Fruit fly (Drosophila melanogaster) whole organism, embryonic: ENCODE results near the gene CG5225.
A peak's percentile ranks its signal among the peaks of the same experiment; 100 is the strongest.

Experiments used
- Abd-B ChIP-seq: fragments of 200-800 bp; sonication (Bioruptor generic); optimal IDR thresholded peaks from 2 replicates; lab custom pipeline; 2018; ENCODE audit warnings: missing biosample characterization, mild to moderate bottlenecking, missing genetic modification characterization, moderate library complexity
- Bgb ChIP-seq: fragments of 200-800 bp; sonication (Bioruptor generic); IDR thresholded peaks from 2 replicates; pipeline ENCODE4 v1.3.6; 2022; ENCODE audit warnings: missing biosample characterization, missing genetic modification characterization; ENCODE audit not compliant: partially characterized antibody
- CG10267 ChIP-seq: fragments of 200-800 bp; sonication (Bioruptor generic); optimal IDR thresholded peaks from 2 replicates; lab custom pipeline; 2018; ENCODE audit warnings: missing biosample characterization, mild to moderate bottlenecking, missing genetic modification characterization, moderate library complexity
- CG10543 ChIP-seq: fragments of 200-800 bp; sonication (Bioruptor generic); optimal IDR thresholded peaks from 3 replicates; lab custom pipeline; 2017; ENCODE audit warnings: missing biosample characterization, mild to moderate bottlenecking, missing genetic modification characterization, moderate library complexity
- CG10565 ChIP-seq: fragments of 200-800 bp; sonication (Bioruptor generic); optimal IDR thresholded peaks from 3 replicates; lab custom pipeline; 2016; ENCODE audit warnings: missing biosample characterization, mild to moderate bottlenecking, missing genetic modification characterization
- CG12659 ChIP-seq: fragments of 200-800 bp; sonication (Bioruptor generic); optimal IDR thresholded peaks from 3 replicates; lab custom pipeline; 2017; ENCODE audit warnings: mild to moderate bottlenecking, missing biosample characterization, missing genetic modification reagents, missing genetic modification characterization
- CG13287 ChIP-seq: fragments of 200-800 bp; sonication (Bioruptor generic); IDR thresholded peaks from 2 replicates; pipeline ENCODE4 v1.3.6; 2022; ENCODE audit warnings: missing biosample characterization, missing genetic modification characterization; ENCODE audit not compliant: partially characterized antibody
- CG13775 ChIP-seq: fragments of 200-800 bp; sonication (Bioruptor generic); optimal IDR thresholded peaks from 3 replicates; lab custom pipeline; 2017; ENCODE audit warnings: missing biosample characterization, mild to moderate bottlenecking, missing genetic modification characterization
- CG14710 ChIP-seq: fragments of 200-800 bp; sonication (Bioruptor generic); optimal IDR thresholded peaks from 3 replicates; lab custom pipeline; 2019; ENCODE audit warnings: missing biosample characterization, mild to moderate bottlenecking, missing genetic modification characterization, moderate library complexity
- CG1529 ChIP-seq: fragments of 200-800 bp; sonication (Bioruptor generic); optimal IDR thresholded peaks from 3 replicates; lab custom pipeline; 2018; ENCODE audit warnings: missing biosample characterization, missing genetic modification characterization
- CG15601 ChIP-seq: fragments of 200-800 bp; sonication (Bioruptor generic); optimal IDR thresholded peaks from 3 replicates; lab custom pipeline; 2019; ENCODE audit warnings: missing biosample characterization, mild to moderate bottlenecking, missing genetic modification characterization, moderate library complexity
- CG16815 ChIP-seq: fragments of 200-800 bp; sonication (Bioruptor generic); optimal IDR thresholded peaks from 3 replicates; lab custom pipeline; 2017; ENCODE audit warnings: missing biosample characterization, mild to moderate bottlenecking, missing genetic modification characterization
- CG18599 ChIP-seq: fragments of 200-800 bp; sonication (Bioruptor generic); optimal IDR thresholded peaks from 3 replicates; lab custom pipeline; 2017; ENCODE audit warnings: missing biosample characterization, missing genetic modification characterization, mild to moderate bottlenecking, moderate library complexity, missing genetic modification reagents
- CG30431 ChIP-seq: fragments of 200-800 bp; sonication (Bioruptor generic); optimal IDR thresholded peaks from 2 replicates; lab custom pipeline; 2017; ENCODE audit warnings: missing biosample characterization, missing genetic modification characterization
- CG31388 ChIP-seq: fragments of 200-800 bp; sonication (Bioruptor generic); optimal IDR thresholded peaks from 2 replicates; lab custom pipeline; 2016; ENCODE audit warnings: missing biosample characterization, missing genetic modification characterization
- CG3163 ChIP-seq: fragments of 200-800 bp; sonication (Bioruptor generic); optimal IDR thresholded peaks from 3 replicates; lab custom pipeline; 2016; ENCODE audit warnings: missing biosample characterization, missing genetic modification characterization
- CG3281 ChIP-seq: fragments of 200-800 bp; sonication (Bioruptor generic); optimal IDR thresholded peaks from 3 replicates; lab custom pipeline; 2017; ENCODE audit warnings: missing biosample characterization, mild to moderate bottlenecking, missing genetic modification characterization
- CG4360 ChIP-seq: fragments of 200-800 bp; sonication (Bioruptor generic); IDR thresholded peaks from 2 replicates; pipeline ENCODE4 v1.3.6; 2022; ENCODE audit warnings: missing biosample characterization, missing genetic modification characterization
- CG4820 ChIP-seq: fragments of 200-800 bp; sonication (Bioruptor generic); optimal IDR thresholded peaks from 3 replicates; lab custom pipeline; 2016; ENCODE audit warnings: missing biosample characterization, missing genetic modification characterization
- CG6689 ChIP-seq: fragments of 200-800 bp; sonication (Bioruptor generic); IDR thresholded peaks from 2 replicates; pipeline ENCODE4 v1.3.6; 2022; ENCODE audit warnings: missing biosample characterization, missing genetic modification characterization
- CG6765 ChIP-seq: fragments of 200-800 bp; sonication (Bioruptor generic); optimal IDR thresholded peaks from 3 replicates; lab custom pipeline; 2017; ENCODE audit warnings: missing biosample characterization, mild to moderate bottlenecking, missing genetic modification characterization
- CG7357 ChIP-seq: fragments of 200-800 bp; sonication (Bioruptor generic); IDR thresholded peaks from 3 replicates; pipeline ENCODE4 v1.3.6; 2022; ENCODE audit warnings: missing biosample characterization, missing genetic modification characterization
- CG7745 ChIP-seq: fragments of 200-800 bp; sonication (Bioruptor generic); optimal IDR thresholded peaks from 2 replicates; lab custom pipeline; 2018; ENCODE audit warnings: missing biosample characterization, mild to moderate bottlenecking, missing genetic modification characterization, moderate library complexity
- CG7786 ChIP-seq: fragments of 200-800 bp; sonication (Bioruptor generic); optimal IDR thresholded peaks from 2 replicates; lab custom pipeline; 2016; ENCODE audit warnings: missing biosample characterization, missing genetic modification characterization
- CG8388 ChIP-seq: fragments of 200-800 bp; sonication (Bioruptor generic); optimal IDR thresholded peaks from 2 replicates; lab custom pipeline; 2019; ENCODE audit warnings: missing biosample characterization, mild to moderate bottlenecking, missing genetic modification characterization, moderate library complexity
- E2f2 ChIP-seq: fragments of 200-800 bp; sonication (Bioruptor generic); IDR thresholded peaks from 2 replicates; pipeline ENCODE4 v1.3.6; 2022; ENCODE audit warnings: missing biosample characterization, missing genetic modification characterization
- Fer3 ChIP-seq: fragments of 200-800 bp; sonication (Bioruptor generic); optimal IDR thresholded peaks from 2 replicates; lab custom pipeline; 2018; ENCODE audit warnings: missing biosample characterization, mild to moderate bottlenecking, missing genetic modification characterization, moderate library complexity
- Gug ChIP-seq: fragments of 200-800 bp; sonication (Bioruptor generic); IDR thresholded peaks from 4 replicates; pipeline ENCODE4 v1.3.6; 2022; ENCODE audit warnings: missing biosample characterization, missing genetic modification characterization
- Hmx ChIP-seq: fragments of 200-800 bp; sonication (Bioruptor generic); optimal IDR thresholded peaks from 2 replicates; lab custom pipeline; 2016; ENCODE audit warnings: missing biosample characterization, missing genetic modification characterization
- Mad ChIP-seq: fragments of 200-800 bp; sonication (Bioruptor generic); optimal IDR thresholded peaks from 2 replicates; lab custom pipeline; 2016; ENCODE audit warnings: missing biosample characterization, missing genetic modification characterization
- Optix ChIP-seq: fragments of 200-800 bp; sonication (Bioruptor generic); IDR thresholded peaks from 3 replicates; pipeline ENCODE4 v1.3.6; 2022; ENCODE audit warnings: missing biosample characterization, missing genetic modification characterization
- Sin3A ChIP-seq: fragments of >200 bp; optimal IDR thresholded peaks from 2 replicates; lab custom pipeline; 2018
- Xbp1 ChIP-seq: fragments of 200-800 bp; sonication (Bioruptor generic); optimal IDR thresholded peaks from 3 replicates; lab custom pipeline; 2016; ENCODE audit warnings: missing biosample characterization, mild to moderate bottlenecking, missing genetic modification characterization
- ab ChIP-seq: fragments of 200-800 bp; sonication (Bioruptor generic); optimal IDR thresholded peaks from 2 replicates; lab custom pipeline; 2016; ENCODE audit warnings: missing biosample characterization, missing genetic modification characterization
- aop ChIP-seq: fragments of 200-800 bp; sonication (Bioruptor generic); IDR thresholded peaks from 2 replicates; pipeline ENCODE4 v1.3.6; 2022; ENCODE audit warnings: missing biosample characterization, missing genetic modification characterization
- cas ChIP-seq: fragments of 200-800 bp; sonication (Bioruptor generic); IDR thresholded peaks from 2 replicates; pipeline ENCODE4 v1.3.6; 2022; ENCODE audit warnings: missing biosample characterization, missing genetic modification characterization
- croc ChIP-seq: fragments of 200-800 bp; sonication (Bioruptor generic); conservative IDR thresholded peaks from 3 replicates; pipeline ENCODE4 v1.3.6; 2022; ENCODE audit warnings: missing biosample characterization, missing genetic modification characterization
- dysf ChIP-seq: fragments of 200-800 bp; sonication (Bioruptor generic); IDR thresholded peaks from 3 replicates; pipeline ENCODE4 v1.3.6; 2022; ENCODE audit warnings: missing biosample characterization, missing genetic modification characterization
- kay ChIP-seq: fragments of 200-800 bp; sonication (Bioruptor generic); optimal IDR thresholded peaks from 2 replicates; lab custom pipeline; 2016; ENCODE audit warnings: missing biosample characterization, missing genetic modification characterization
- lab ChIP-seq: fragments of 200-800 bp; sonication (Bioruptor generic); optimal IDR thresholded peaks from 3 replicates; lab custom pipeline; 2017; ENCODE audit warnings: missing biosample characterization, missing genetic modification characterization, mild to moderate bottlenecking, moderate library complexity, missing genetic modification reagents
- lov ChIP-seq, 2 experiments: fragments of 200-800 bp in 1 of 2; fragments of >200 bp in 1 of 2; sonication (Bioruptor generic) in 1 of 2; IDR thresholded peaks in 1 of 2; optimal IDR thresholded peaks in 1 of 2; 2 replicates in 1 of 2; 3 replicates in 1 of 2; pipeline versions ENCODE4 v1.3.6 to Lab custom; 2017 to 2022; ENCODE audit warnings: missing biosample characterization in 1 of 2, missing genetic modification characterization in 1 of 2
- nerfin-1 ChIP-seq: fragments of 200-800 bp; sonication (Bioruptor generic); optimal IDR thresholded peaks from 3 replicates; lab custom pipeline; 2019; ENCODE audit warnings: missing biosample characterization, mild to moderate bottlenecking, missing genetic modification characterization, moderate library complexity
- pb ChIP-seq: fragments of 200-800 bp; sonication (Bioruptor generic); optimal IDR thresholded peaks from 3 replicates; lab custom pipeline; 2016; ENCODE audit warnings: missing biosample characterization, missing genetic modification characterization
- pros ChIP-seq: fragments of 200-800 bp; sonication (Bioruptor generic); optimal IDR thresholded peaks from 3 replicates; lab custom pipeline; 2019; ENCODE audit warnings: missing biosample characterization, mild to moderate bottlenecking, missing genetic modification characterization, moderate library complexity
- rib ChIP-seq: fragments of 200-800 bp; sonication (Bioruptor generic); IDR thresholded peaks from 2 replicates; pipeline ENCODE4 v1.3.6; 2022; ENCODE audit warnings: missing biosample characterization, missing genetic modification characterization
- toy ChIP-seq: fragments of 200-800 bp; sonication (Bioruptor generic); IDR thresholded peaks from 2 replicates; pipeline ENCODE4 v1.3.6; 2022; ENCODE audit warnings: missing biosample characterization, missing genetic modification characterization
- trh ChIP-seq: fragments of 200-800 bp; sonication (Bioruptor generic); optimal IDR thresholded peaks from 2 replicates; lab custom pipeline; 2016; ENCODE audit warnings: missing biosample characterization, missing genetic modification characterization
- z ChIP-seq: fragments of 200-800 bp; sonication (Bioruptor generic); IDR thresholded peaks from 3 replicates; pipeline ENCODE4 v1.3.6; 2022; ENCODE audit warnings: missing biosample characterization, missing genetic modification characterization

Gene CG5225

DNA sequence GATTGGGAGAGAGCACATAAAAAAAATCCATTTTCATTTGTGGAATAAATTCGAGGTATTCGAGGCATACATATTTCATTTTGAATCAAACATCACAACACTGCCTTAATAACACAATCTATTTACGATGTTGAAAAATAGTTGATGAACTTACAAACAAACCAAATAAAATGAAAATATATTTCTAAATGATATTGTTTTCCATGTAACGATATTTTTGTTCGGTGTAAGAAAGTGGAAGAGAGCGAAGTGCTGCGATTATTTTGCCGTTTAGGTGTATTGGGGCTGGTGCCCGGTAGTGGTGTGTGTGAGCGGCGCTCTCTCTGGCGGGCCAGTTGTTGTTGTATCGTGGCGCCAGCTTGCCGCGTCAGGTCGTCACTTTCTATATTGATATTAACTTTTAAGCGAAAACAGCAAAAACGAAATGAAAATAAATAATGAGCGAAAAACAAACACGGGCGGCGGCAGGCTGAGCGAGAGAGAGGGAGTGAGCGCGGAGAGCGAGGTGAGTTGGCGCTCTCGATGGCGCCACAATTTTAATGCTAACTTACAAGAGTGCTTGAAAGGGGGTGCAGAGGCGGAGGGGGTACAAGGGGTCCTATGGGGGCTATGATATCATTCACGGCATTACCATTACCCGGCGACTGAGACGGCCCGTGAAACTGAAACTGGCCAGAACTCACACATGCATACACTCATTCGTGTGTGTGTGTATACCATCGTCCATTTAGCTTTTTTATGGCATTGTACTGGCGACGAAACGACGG lies 36.7 kb downstream of the CG5225 start (continued):
- TF ChIP-seq CG12659 = peak; percentile 95
- 0 out of 3 replicates have a peak, but pooled peaks have one; percentile 54 for TF ChIP-seq z (GFP tag; lab: Robert Waterston, UW)
- TF ChIP-seq CG7745 (tag; lab: Kevin White, UChicago) = no peak
- peak; percentile 82 for TF ChIP-seq CG3163 (GFP tag; lab: Kevin White, UChicago)
- TF ChIP-seq pb = peak; percentile 72
- TF ChIP-seq croc (GFP tag; lab: Robert Waterston, UW) = peak; percentile 88
- TF ChIP-seq CG15601 = peak; percentile 94
- no peak for TF ChIP-seq Sin3A (lab: Kevin White, UChicago)
- peak; percentile 90 for TF ChIP-seq CG13775 (GFP tag; lab: Kevin White, UChicago)
- TF ChIP-seq trh (GFP tag; lab: Kevin White, UChicago) = peak; percentile 58
- TF ChIP-seq Abd-B (GFP tag; lab: Kevin White, UChicago) = peak; percentile 83
- TF ChIP-seq Bgb (GFP tag; lab: Robert Waterston, UW) = peak; percentile 56; the same call in 1 of the 2 replicates
- TF ChIP-seq dysf (GFP tag; lab: Robert Waterston, UW) = peak; percentile 92
- peak; percentile 81 for TF ChIP-seq Mad (GFP tag; lab: Kevin White, UChicago)
- TF ChIP-seq nerfin-1 (tag; lab: Kevin White, UChicago) = peak; percentile 89
- TF ChIP-seq lov (optimal IDR thresholded peaks at IDR 0.05; lab: Kevin White, UChicago) = no peak
- TF ChIP-seq lov (GFP tag; IDR thresholded peaks at IDR 0.05; lab: Robert Waterston, UW) = peak; percentile 66
- peak; percentile 91 for TF ChIP-seq CG14710
- TF ChIP-seq CG16815 = peak; percentile 86
- peak; percentile 64 for TF ChIP-seq rib (GFP tag; lab: Robert Waterston, UW)
- peak; percentile 88 for TF ChIP-seq CG4820
- no peak for TF ChIP-seq Optix (GFP tag; lab: Robert Waterston, UW)
- TF ChIP-seq ab (GFP tag; lab: Kevin White, UChicago) = peak; percentile 60
- no peak for TF ChIP-seq aop
- TF ChIP-seq CG6689 = peak; percentile 93
- peak; percentile 84 for TF ChIP-seq CG6765 (GFP tag; lab: Kevin White, UChicago)
- TF ChIP-seq CG3281 (GFP tag; lab: Kevin White, UChicago) = peak; percentile 94
- TF ChIP-seq CG7357 (GFP tag; lab: Robert Waterston, UW) = peak; percentile 78
- peak; percentile 75 for TF ChIP-seq CG31388 (GFP tag; lab: Kevin White, UChicago)
- peak; percentile 95 for TF ChIP-seq lab
- peak; percentile 28 for TF ChIP-seq pros
- TF ChIP-seq CG10565 = peak; percentile 63
- TF ChIP-seq kay (GFP tag; lab: Kevin White, UChicago) = peak; percentile 81
- peak; percentile 92 for TF ChIP-seq CG7786 (GFP tag; lab: Kevin White, UChicago)
- TF ChIP-seq CG8388 (GFP tag; lab: Kevin White, UChicago) = peak; percentile 94
- peak; percentile 67; the same call in 1 of the 2 replicates for TF ChIP-seq toy (GFP tag; lab: Robert Waterston, UW)
- peak; percentile 76 for TF ChIP-seq Gug (GFP tag; lab: Robert Waterston, UW)
- peak; percentile 96 for TF ChIP-seq CG18599 (GFP tag; lab: Kevin White, UChicago)
- TF ChIP-seq CG30431 (GFP tag; lab: Kevin White, UChicago) = peak; percentile 82
- peak; percentile 55; the same call in 1 of the 2 replicates for TF ChIP-seq cas (GFP tag; lab: Robert Waterston, UW)
- TF ChIP-seq CG4360 (GFP tag; lab: Robert Waterston, UW) = peak; percentile 87
- TF ChIP-seq Fer3 (tag; lab: Kevin White, UChicago) = peak; percentile 93
- TF ChIP-seq CG13287 (GFP tag; lab: Robert Waterston, UW) = 0 out of 2 replicates have a peak, but pooled peaks have one; percentile 34
- peak; percentile 93 for TF ChIP-seq Xbp1 (GFP tag; lab: Kevin White, UChicago)
- TF ChIP-seq CG1529 = peak; percentile 87
- TF ChIP-seq CG10267 (tag; lab: Kevin White, UChicago) = peak; percentile 89
- TF ChIP-seq CG10543 (GFP tag; lab: Kevin White, UChicago) = peak; percentile 97
- TF ChIP-seq E2f2 (GFP tag; lab: Robert Waterston, UW) = peak; percentile 73; the same call in 1 of the 2 replicates
- TF ChIP-seq Hmx (GFP tag; lab: Kevin White, UChicago) = peak; percentile 91
